Fruit fly (Drosophila melanogaster) whole organism, embryonic: ENCODE results near the gene CG17270.

ENCODE experiments used
- ATbp ChIP-seq: fragments of 200-800 bp; sonication (Bioruptor generic); optimal IDR thresholded peaks from 2 replicates; lab custom pipeline; 2017; ENCODE audit warnings: missing biosample characterization, mild to moderate bottlenecking, missing genetic modification characterization, missing genetic modification reagents
- Abd-B ChIP-seq: fragments of 200-800 bp; sonication (Bioruptor generic); optimal IDR thresholded peaks from 2 replicates; lab custom pipeline; 2018; ENCODE audit warnings: missing biosample characterization, mild to moderate bottlenecking, missing genetic modification characterization, moderate library complexity
- Ada2b ChIP-seq: fragments of 200-800 bp; sonication (Bioruptor generic); IDR thresholded peaks from 2 replicates; pipeline ENCODE4 v1.3.6; 2022; ENCODE audit warnings: missing biosample characterization, missing genetic modification characterization
- BEAF-32 ChIP-seq: fragments of 200-800 bp; sonication (Bioruptor generic); optimal IDR thresholded peaks from 3 replicates; lab custom pipeline; 2017; ENCODE audit warnings: missing biosample characterization, missing genetic modification characterization, mild to moderate bottlenecking, moderate library complexity, missing genetic modification reagents
- Bdp1 ChIP-seq: fragments of 200-800 bp; sonication (Bioruptor generic); optimal IDR thresholded peaks from 3 replicates; lab custom pipeline; 2016; ENCODE audit warnings: missing biosample characterization, missing genetic modification characterization
- CG10147 ChIP-seq: fragments of 200-800 bp; sonication (Bioruptor generic); optimal IDR thresholded peaks from 2 replicates; lab custom pipeline; 2019; ENCODE audit warnings: missing biosample characterization, mild to moderate bottlenecking, missing genetic modification characterization, moderate library complexity
- CG10565 ChIP-seq: fragments of 200-800 bp; sonication (Bioruptor generic); optimal IDR thresholded peaks from 3 replicates; lab custom pipeline; 2016; ENCODE audit warnings: missing biosample characterization, mild to moderate bottlenecking, missing genetic modification characterization
- CG12155 ChIP-seq: fragments of 200-800 bp; sonication (Bioruptor generic); optimal IDR thresholded peaks from 3 replicates; lab custom pipeline; 2016; ENCODE audit warnings: missing biosample characterization, missing genetic modification characterization
- CG12942 ChIP-seq: fragments of 200-800 bp; sonication (Bioruptor generic); optimal IDR thresholded peaks from 3 replicates; lab custom pipeline; 2016; ENCODE audit warnings: missing biosample characterization, missing genetic modification characterization
- CG13123 ChIP-seq: fragments of 200-800 bp; sonication (Bioruptor generic); optimal IDR thresholded peaks from 2 replicates; lab custom pipeline; 2016; ENCODE audit warnings: missing biosample characterization, missing genetic modification characterization
- CG13624 ChIP-seq: fragments of 200-800 bp; sonication (Bioruptor generic); optimal IDR thresholded peaks from 2 replicates; lab custom pipeline; 2016; ENCODE audit warnings: missing biosample characterization, missing genetic modification characterization
- CG1529 ChIP-seq: fragments of 200-800 bp; sonication (Bioruptor generic); optimal IDR thresholded peaks from 3 replicates; lab custom pipeline; 2018; ENCODE audit warnings: missing biosample characterization, missing genetic modification characterization
- CG1647 ChIP-seq: fragments of 200-800 bp; sonication (Bioruptor generic); optimal IDR thresholded peaks from 3 replicates; lab custom pipeline; 2016; ENCODE audit warnings: missing biosample characterization, missing genetic modification characterization
- CG18011 ChIP-seq: fragments of 200-800 bp; sonication (Bioruptor generic); optimal IDR thresholded peaks from 2 replicates; lab custom pipeline; 2017; ENCODE audit warnings: missing biosample characterization, missing genetic modification characterization, mild to moderate bottlenecking, moderate library complexity, missing genotype
- CG18476 ChIP-seq: fragments of 200-800 bp; sonication (Bioruptor generic); optimal IDR thresholded peaks from 2 replicates; lab custom pipeline; 2016; ENCODE audit warnings: missing biosample characterization, mild to moderate bottlenecking, missing genetic modification characterization
- CG3726 ChIP-seq: fragments of 200-800 bp; sonication (Bioruptor generic); IDR thresholded peaks from 3 replicates; pipeline ENCODE4, ENCODE4 v1.3.6; 2022; ENCODE audit warnings: missing biosample characterization, missing genetic modification characterization
- CG3838 ChIP-seq: fragments of 200-800 bp; sonication (Bioruptor generic); optimal IDR thresholded peaks from 3 replicates; lab custom pipeline; 2016; ENCODE audit warnings: missing biosample characterization, missing genetic modification characterization
- CG3847 ChIP-seq: fragments of 200-800 bp; sonication (Bioruptor generic); IDR thresholded peaks from 2 replicates; pipeline ENCODE4 v1.3.6; 2022; ENCODE audit warnings: missing biosample characterization, missing genetic modification characterization
- CG4282 ChIP-seq: fragments of 200-800 bp; sonication (Bioruptor generic); optimal IDR thresholded peaks from 2 replicates; lab custom pipeline; 2016; ENCODE audit warnings: missing biosample characterization, missing genetic modification characterization
- CG7372 ChIP-seq: fragments of 200-800 bp; sonication (Bioruptor generic); IDR thresholded peaks from 2 replicates; pipeline ENCODE4 v1.3.6; 2022; ENCODE audit warnings: missing biosample characterization, missing genetic modification characterization
- CG8281 ChIP-seq: fragments of 200-800 bp; sonication (Bioruptor generic); optimal IDR thresholded peaks from 2 replicates; lab custom pipeline; 2018; ENCODE audit warnings: missing biosample characterization, mild to moderate bottlenecking, missing genetic modification characterization, moderate library complexity
- CHES-1-like ChIP-seq: fragments of 200-800 bp; sonication (Bioruptor generic); optimal IDR thresholded peaks from 2 replicates; lab custom pipeline; 2016; ENCODE audit warnings: missing biosample characterization, missing genetic modification characterization
- Chrac-16 ChIP-seq: fragments of 200-800 bp; sonication (Bioruptor generic); optimal IDR thresholded peaks from 3 replicates; lab custom pipeline; 2016; ENCODE audit warnings: missing biosample characterization, missing genetic modification characterization
- Deaf1 ChIP-seq: fragments of 200-800 bp; optimal IDR thresholded peaks from 3 replicates; lab custom pipeline; 2019; ENCODE audit warnings: missing biosample characterization, mild to moderate bottlenecking, missing genetic modification characterization, moderate library complexity
- Fer3 ChIP-seq: fragments of 200-800 bp; sonication (Bioruptor generic); optimal IDR thresholded peaks from 2 replicates; lab custom pipeline; 2018; ENCODE audit warnings: missing biosample characterization, mild to moderate bottlenecking, missing genetic modification characterization, moderate library complexity
- GATAe ChIP-seq: fragments of 200-800 bp; sonication (Bioruptor generic); conservative IDR thresholded peaks from 2 replicates; pipeline ENCODE4 v1.3.6; 2022; ENCODE audit warnings: missing biosample characterization, missing genetic modification characterization
- H2.0 ChIP-seq: fragments of 200-800 bp; sonication (Bioruptor generic); IDR thresholded peaks from 2 replicates; pipeline ENCODE4 v1.3.6; 2022; ENCODE audit warnings: missing biosample characterization, missing genetic modification characterization
- Hmx ChIP-seq: fragments of 200-800 bp; sonication (Bioruptor generic); optimal IDR thresholded peaks from 2 replicates; lab custom pipeline; 2016; ENCODE audit warnings: missing biosample characterization, missing genetic modification characterization
- Hr3 ChIP-seq: fragments of 200-800 bp; sonication (Bioruptor generic); optimal IDR thresholded peaks from 3 replicates; lab custom pipeline; 2016; ENCODE audit warnings: missing biosample characterization, missing genetic modification characterization
- Hr51 ChIP-seq, 2 experiments: fragments of 200-800 bp; sonication (Bioruptor generic); optimal IDR thresholded peaks; 2 replicates in 1 of 2; 3 replicates in 1 of 2; lab custom pipeline; 2016 to 2018; ENCODE audit warnings: missing biosample characterization in 2 of 2, missing genetic modification characterization in 2 of 2, mild to moderate bottlenecking in 1 of 2, moderate library complexity in 1 of 2
- Mad ChIP-seq: fragments of 200-800 bp; sonication (Bioruptor generic); optimal IDR thresholded peaks from 2 replicates; lab custom pipeline; 2016; ENCODE audit warnings: missing biosample characterization, missing genetic modification characterization
- Neu2 ChIP-seq: fragments of 200-800 bp; sonication (Bioruptor generic); optimal IDR thresholded peaks from 3 replicates; lab custom pipeline; 2016; ENCODE audit warnings: missing biosample characterization, missing genetic modification characterization, borderline replicate concordance
- TFAM ChIP-seq: fragments of 200-800 bp; sonication (Bioruptor generic); optimal IDR thresholded peaks from 2 replicates; lab custom pipeline; 2017; ENCODE audit warnings: missing biosample characterization, missing genetic modification characterization, inconsistent platforms
- bowl ChIP-seq: fragments of 200-800 bp; sonication (Bioruptor generic); IDR thresholded peaks from 2 replicates; pipeline ENCODE4 v1.3.6; 2022; ENCODE audit warnings: missing biosample characterization, missing genetic modification characterization
- dysf ChIP-seq: fragments of 200-800 bp; sonication (Bioruptor generic); IDR thresholded peaks from 3 replicates; pipeline ENCODE4 v1.3.6; 2022; ENCODE audit warnings: missing biosample characterization, missing genetic modification characterization
- en ChIP-seq: fragments of 200-800 bp; sonication (Bioruptor generic); optimal IDR thresholded peaks from 2 replicates; lab custom pipeline; 2016; ENCODE audit warnings: missing biosample characterization, missing genetic modification characterization
- eve ChIP-seq, 2 experiments: fragments of >200 bp; optimal IDR thresholded peaks; 2 replicates each; lab custom pipeline; 2017; ENCODE audit warnings: missing biosample characterization in 2 of 2, missing genetic modification characterization in 2 of 2
- ftz-f1 ChIP-seq: fragments of 200-800 bp; sonication (Bioruptor generic); optimal IDR thresholded peaks from 2 replicates; lab custom pipeline; 2016; ENCODE audit warnings: missing biosample characterization, missing genetic modification characterization
- hbn ChIP-seq: fragments of 200-800 bp; sonication (Bioruptor generic); IDR thresholded peaks from 2 replicates; pipeline ENCODE4 v1.3.6; 2022; ENCODE audit warnings: missing biosample characterization, missing genetic modification characterization; ENCODE audit not compliant: partially characterized antibody
- hth ChIP-seq: fragments of >200 bp; optimal IDR thresholded peaks from 2 replicates; lab custom pipeline; 2017; ENCODE audit warnings: inconsistent platforms
- kay ChIP-seq: fragments of 200-800 bp; sonication (Bioruptor generic); optimal IDR thresholded peaks from 2 replicates; lab custom pipeline; 2016; ENCODE audit warnings: missing biosample characterization, missing genetic modification characterization
- mam ChIP-seq: fragments of 200-800 bp; sonication (Bioruptor generic); optimal IDR thresholded peaks from 3 replicates; lab custom pipeline; 2016; ENCODE audit warnings: missing biosample characterization, missing genetic modification characterization
- nerfin-2 ChIP-seq: fragments of 200-800 bp; sonication (Bioruptor generic); IDR thresholded peaks from 2 replicates; pipeline ENCODE4 v1.3.6; 2022; ENCODE audit warnings: missing biosample characterization, missing genetic modification characterization; ENCODE audit not compliant: partially characterized antibody
- onecut ChIP-seq: fragments of 200-800 bp; sonication (Bioruptor generic); IDR thresholded peaks from 2 replicates; pipeline ENCODE4 v1.3.6; 2022; ENCODE audit warnings: missing biosample characterization, missing genetic modification characterization
- ranshi ChIP-seq: fragments of 200-800 bp; sonication (Bioruptor generic); IDR thresholded peaks from 2 replicates; pipeline ENCODE4 v1.3.6; 2022; ENCODE audit warnings: missing biosample characterization, missing genetic modification characterization
- ro ChIP-seq: fragments of 200-800 bp; sonication (Bioruptor generic); IDR thresholded peaks from 2 replicates; pipeline ENCODE4 v1.3.6; 2022; ENCODE audit warnings: missing biosample characterization, missing genetic modification characterization
- seq ChIP-seq: fragments of 200-800 bp; sonication (Bioruptor generic); IDR thresholded peaks from 2 replicates; pipeline ENCODE4 v1.3.6; 2022; ENCODE audit warnings: missing biosample characterization, missing genetic modification characterization
- usp ChIP-seq: fragments of >200 bp; optimal IDR thresholded peaks from 2 replicates; lab custom pipeline; 2017; ENCODE audit warnings: missing biosample characterization, missing genetic modification characterization
- zen ChIP-seq: fragments of 200-800 bp; sonication (Bioruptor generic); optimal IDR thresholded peaks from 3 replicates; lab custom pipeline; 2018; ENCODE audit warnings: missing biosample characterization, mild to moderate bottlenecking, missing genetic modification characterization, moderate library complexity
- zfh2 ChIP-seq: fragments of 200-800 bp; sonication (Bioruptor generic); optimal IDR thresholded peaks from 2 replicates; lab custom pipeline; 2016; ENCODE audit warnings: missing biosample characterization, missing genetic modification characterization

The CG17270 gene

DNA sequence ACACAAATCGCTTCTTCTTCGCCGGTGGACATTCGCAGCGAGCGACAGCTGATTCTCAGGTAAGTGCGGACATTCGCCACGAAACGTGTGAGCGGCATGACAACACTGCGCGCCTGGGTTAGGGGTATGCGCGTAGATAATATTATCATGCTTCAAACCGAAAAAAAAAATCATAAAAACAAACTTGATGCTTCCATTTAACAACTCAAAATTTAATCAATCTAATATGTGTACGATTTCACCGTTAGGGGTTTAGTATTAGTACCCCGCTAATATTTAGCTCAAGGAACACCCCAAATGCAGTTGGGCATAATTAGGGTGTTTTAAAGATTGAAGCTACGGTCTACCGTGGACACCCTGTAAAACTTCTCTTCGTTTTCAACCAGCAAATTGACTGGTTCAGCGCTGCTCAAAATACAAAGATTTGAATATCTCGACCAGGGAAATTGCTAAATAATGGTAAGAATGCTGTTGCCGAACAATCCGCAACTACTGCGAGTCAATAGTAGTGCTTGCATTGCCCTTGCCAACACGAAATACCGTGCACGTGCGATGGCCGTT is 3.2 kb upstream of the CG17270 start, which contains the start of the genes CG17271 and RpS20 (continued):
- TF ChIP-seq en (peak; percentile 90), CG3838 (peak; percentile 56), eve (GFP tag; optimal IDR thresholded peaks at IDR 0.05; lab: Kevin White, UChicago) (peak in 1 of 2 experiments; percentile 57), CHES-1-like (GFP tag; lab: Kevin White, UChicago) (peak; percentile 97), zfh2 (peak; percentile 95), CG8281 (tag; lab: Kevin White, UChicago) (peak; percentile 72), CG12155 (GFP tag; lab: Kevin White, UChicago) (peak; percentile 88), Bdp1 (GFP tag; lab: Kevin White, UChicago) (peak; percentile 91), Chrac-16 (peak; percentile 93), zen (tag; lab: Kevin White, UChicago) (peak; percentile 88), CG3726 (GFP tag; lab: Robert Waterston, UW) (peak; percentile 87), CG12942 (peak; percentile 94), CG1529 (peak; percentile 76), Fer3 (peak; percentile 86), seq (GFP tag; lab: Robert Waterston, UW) (peak; percentile 87), Mad (GFP tag; lab: Kevin White, UChicago) (peak; percentile 94), BEAF-32 (GFP tag; lab: Kevin White, UChicago) (peak; percentile 60), onecut (GFP tag; lab: Robert Waterston, UW) (peak; percentile 65), Hmx (GFP tag; lab: Kevin White, UChicago) (peak; percentile 75), TFAM (GFP tag; lab: Kevin White, UChicago) (peak; percentile 67), CG18011 (GFP tag; lab: Kevin White, UChicago) (peak; percentile 81), CG4282 (GFP tag; lab: Kevin White, UChicago) (peak; percentile 93), Abd-B (GFP tag; lab: Kevin White, UChicago) (peak; percentile 89), GATAe (GFP tag; lab: Robert Waterston, UW) (peak; percentile 73), hbn (0 out of 2 replicates have a peak, but pooled peaks have one; percentile 32), CG10147 (peak; percentile 75), mam (peak; percentile 97), CG13123 (GFP tag; lab: Kevin White, UChicago) (peak; percentile 83), CG1647 (GFP tag; lab: Kevin White, UChicago) (peak; percentile 90), bowl (GFP tag; lab: Robert Waterston, UW) (peak; percentile 73), CG7372 (GFP tag; lab: Robert Waterston, UW) (peak; percentile 89), Ada2b (GFP tag; lab: Robert Waterston, UW) (peak; percentile 83), Hr3 (GFP tag; lab: Kevin White, UChicago) (peak; percentile 94), Hr51 (GFP tag; optimal IDR thresholded peaks at IDR 0.05; lab: Kevin White, UChicago) (peak; percentile 85 to 92), usp (no peak), Deaf1 (tag; lab: Kevin White, UChicago) (peak; percentile 56), nerfin-2 (GFP tag; lab: Robert Waterston, UW) (no peak), CG3847 (peak; percentile 90), CG13624 (GFP tag; lab: Kevin White, UChicago) (peak; percentile 97), hth (lab: Kevin White, UChicago) (no peak), CG10565 (GFP tag; lab: Kevin White, UChicago) (peak; percentile 57), H2.0 (GFP tag; lab: Robert Waterston, UW) (peak; percentile 81), Neu2 (GFP tag; lab: Kevin White, UChicago) (peak; percentile 77), dysf (GFP tag; lab: Robert Waterston, UW) (peak; percentile 89), ftz-f1 (GFP tag; lab: Kevin White, UChicago) (peak; percentile 78), kay (GFP tag; lab: Kevin White, UChicago) (peak; percentile 89), ATbp (GFP tag; lab: Kevin White, UChicago) (peak; percentile 45), ranshi (GFP tag; lab: Robert Waterston, UW) (peak; percentile 86), ro (peak; percentile 72), CG18476 (GFP tag; lab: Kevin White, UChicago) (peak; percentile 86)
